Worm (Caenorhabditis elegans) whole organism, L2 larva: ENCODE data around the gene F17C8.9.

Experiments used
- R02D3.7 ChIP-seq: fragments of 150-350 bp; optimal IDR thresholded peaks from 2 replicates; lab custom pipeline; 2014; ENCODE audit warnings: missing biosample characterization, missing genetic modification characterization
- egl-27 ChIP-seq: sonication (generic microtip); optimal IDR thresholded peaks from 3 replicates; lab custom pipeline; 2017; ENCODE audit warnings: missing biosample characterization, missing genetic modification reagents, missing genetic modification characterization
- nhr-11 ChIP-seq: fragments of 150-350 bp; optimal IDR thresholded peaks from 2 replicates; lab custom pipeline; 2014; ENCODE audit warnings: missing biosample characterization, missing genetic modification characterization

DNA sequence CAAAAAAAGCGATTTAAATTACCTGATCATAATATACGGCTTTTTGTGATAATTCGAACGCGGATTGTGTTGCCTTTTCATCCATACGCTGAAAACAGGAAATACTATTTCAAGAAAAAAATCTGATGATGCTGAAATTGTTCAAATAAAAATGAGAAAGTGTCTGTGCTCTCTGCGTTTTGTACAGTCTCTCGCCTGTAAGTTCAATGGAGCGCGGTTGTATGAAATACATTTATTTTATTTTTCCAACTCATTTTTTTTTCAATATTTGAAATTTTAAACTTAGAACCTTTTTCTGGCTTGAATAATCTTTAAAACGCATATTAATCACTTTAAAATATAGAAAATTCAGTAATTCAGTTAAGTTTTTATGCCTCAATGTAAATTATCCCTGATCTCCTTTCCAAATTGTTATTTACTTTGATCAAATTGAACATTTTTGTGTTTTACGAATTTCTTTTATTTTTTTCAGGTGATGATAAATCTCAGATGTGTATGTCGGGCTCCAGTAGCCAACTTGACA, 30.2 kb upstream of the F17C8.9 start, which contains the start of the genes clp-2 and mrpl-16:
- TF ChIP-seq nhr-11 (tag; lab: Kevin White, UChicago) (no peak), egl-27 (no peak), R02D3.7 (tag; lab: Kevin White, UChicago) (no peak)
